Fruit fly (Drosophila melanogaster): ENCODE measurements around the gene CG11594.

CG11594 gene

DNA sequence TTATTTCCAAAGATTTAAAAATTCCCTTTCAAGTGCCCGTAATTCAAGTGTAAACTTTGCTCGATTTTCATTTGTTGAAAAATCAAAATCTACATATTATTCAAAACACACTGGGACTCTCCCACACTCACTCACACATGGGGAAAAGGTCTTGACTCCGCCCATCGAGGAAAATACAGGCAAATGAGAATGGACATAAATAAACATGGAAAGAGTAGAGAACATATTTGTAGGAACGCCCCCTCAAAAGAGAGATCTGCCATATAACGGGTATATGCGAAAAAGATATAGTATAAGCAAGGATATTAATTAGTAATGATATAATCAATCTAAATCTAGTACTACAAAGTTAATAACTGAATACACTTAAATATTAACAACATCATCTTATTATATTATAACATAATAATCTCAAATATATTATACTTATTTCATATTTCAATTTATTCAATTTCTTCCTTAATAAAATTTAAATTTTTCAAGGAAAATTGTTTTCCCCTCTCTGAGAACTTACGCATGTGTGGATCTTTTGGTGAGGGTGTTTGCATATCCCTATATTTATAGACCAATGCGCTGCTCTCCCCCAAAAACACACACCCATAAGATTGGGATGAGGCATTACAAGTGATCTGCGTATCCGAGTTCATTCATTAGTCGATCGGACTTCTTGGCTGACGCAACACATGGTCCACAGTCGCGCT lies 7.4 kb downstream of the CG11594 start, which contains the start of gene FoxL1 (continued):
- TF ChIP-seq dmrt99B (tag; optimal IDR thresholded peaks at IDR 0.05) (peak; percentile 25), D19A (tag; optimal IDR thresholded peaks at IDR 0.05) (peak; percentile 91), Ptx1 (GFP tag; IDR thresholded peaks at IDR 0.05) (no peak), gem (tag; optimal IDR thresholded peaks at IDR 0.05) (peak; percentile 33), kni (GFP tag; optimal IDR thresholded peaks at IDR 0.05) (no peak), CG2712 (tag; optimal IDR thresholded peaks at IDR 0.05) (peak; percentile 54), CG18262 (tag; optimal IDR thresholded peaks at IDR 0.05) (peak; percentile 56), CoRest (tag; optimal IDR thresholded peaks at IDR 0.05) (peak; percentile 22), fu2 (GFP tag; optimal IDR thresholded peaks at IDR 0.05) (no peak), CG17361 (GFP tag; IDR thresholded peaks at IDR 0.05) (peak; percentile 40; the same call in 2 of the 3 replicates), CG13424 (tag; optimal IDR thresholded peaks at IDR 0.05) (peak; percentile 23), CG11093 (GFP tag; IDR thresholded peaks at IDR 0.05) (no peak), CG4820 (GFP tag; optimal IDR thresholded peaks at IDR 0.05) (no peak), CG2678 (tag; optimal IDR thresholded peaks at IDR 0.05) (peak; percentile 30), Sry-δ (GFP tag; optimal IDR thresholded peaks at IDR 0.05) (no peak), CG12391 (tag; optimal IDR thresholded peaks at IDR 0.05) (peak; percentile 21), caup (GFP tag; optimal IDR thresholded peaks at IDR 0.05; ENCODE audit: severe bottlenecking) (no peak), nmo (GFP tag; optimal IDR thresholded peaks at IDR 0.05) (peak; percentile 32), Vsx1 (GFP tag; optimal IDR thresholded peaks at IDR 0.05) (no peak), CG17829 (tag; optimal IDR thresholded peaks at IDR 0.05) (peak; percentile 39), Hr51 (GFP tag; optimal IDR thresholded peaks at IDR 0.05) (peak in 1 of 2 experiments; percentile 40), Max (GFP tag; optimal IDR thresholded peaks at IDR 0.05) (no peak), crol (GFP tag; IDR thresholded peaks at IDR 0.05) (no peak), Nf-YB (GFP tag; optimal IDR thresholded peaks at IDR 0.05) (peak; percentile 92), CG7839 (tag; optimal IDR thresholded peaks at IDR 0.05) (peak; percentile 2), shn (GFP tag; optimal IDR thresholded peaks at IDR 0.05) (no peak)

- peak; percentile 54 for TF ChIP-seq Mes4 (GFP tag; optimal IDR thresholded peaks at IDR 0.05)
- TF ChIP-seq CG11695 (GFP tag; IDR thresholded peaks at IDR 0.05), result peak; percentile 56; the same call in 2 of the 3 replicates
- no peak for TF ChIP-seq grn (GFP tag; optimal IDR thresholded peaks at IDR 0.05)
- no peak for TF ChIP-seq Bteb2 (GFP tag; optimal IDR thresholded peaks at IDR 0.05)
- TF ChIP-seq da (GFP tag; optimal IDR thresholded peaks at IDR 0.05), result peak; percentile 12
- no peak for TF ChIP-seq fd3F (GFP tag; optimal IDR thresholded peaks at IDR 0.05)
- no peak for TF ChIP-seq oc (tag; optimal IDR thresholded peaks at IDR 0.05)
- TF ChIP-seq NC2β (GFP tag; optimal IDR thresholded peaks at IDR 0.05), result peak; percentile 57
- peak; percentile 62 for TF ChIP-seq ATbp (GFP tag; optimal IDR thresholded peaks at IDR 0.05)
- peak; percentile 74 for TF ChIP-seq row (GFP tag; IDR thresholded peaks at IDR 0.05)
- TF ChIP-seq odd (GFP tag; optimal IDR thresholded peaks at IDR 0.05), result no peak
- peak; percentile 72 for TF ChIP-seq Antp (GFP tag; optimal IDR thresholded peaks at IDR 0.05)
- TF ChIP-seq exex (tag; optimal IDR thresholded peaks at IDR 0.05), result no peak
- TF ChIP-seq CG18262 (tag; optimal IDR thresholded peaks at IDR 0.05), result peak; percentile 77
- TF ChIP-seq CG9817 (tag; optimal IDR thresholded peaks at IDR 0.05), result peak; percentile 28
- TF ChIP-seq Mrtf (GFP tag; IDR thresholded peaks at IDR 0.05), result peak; percentile 61; the same call in 1 of the 3 replicates
- TF ChIP-seq usp (GFP tag; optimal IDR thresholded peaks at IDR 0.05), result no peak
- TF ChIP-seq CG3065 (GFP tag; optimal IDR thresholded peaks at IDR 0.05), result no peak
- TF ChIP-seq hbn (GFP tag; IDR thresholded peaks at IDR 0.05; ENCODE audit: partially characterized antibody), result no peak
- TF ChIP-seq p53 (GFP tag; optimal IDR thresholded peaks at IDR 0.05), result peak; percentile 0
- TF ChIP-seq Lpt (GFP tag; optimal IDR thresholded peaks at IDR 0.05), result no peak
- TF ChIP-seq CG7271 (tag; optimal IDR thresholded peaks at IDR 0.05), result peak; percentile 70
- TF ChIP-seq mirr (GFP tag; optimal IDR thresholded peaks at IDR 0.05), result no peak
- TF ChIP-seq h (optimal IDR thresholded peaks at IDR 0.05), result no peak
- TF ChIP-seq HmgD (GFP tag; optimal IDR thresholded peaks at IDR 0.05), result no peak
These were observed 9.1 kb downstream of the CG11594 start for dm6 chr3L:4016754-4017153.

Measured in whole organism, embryonic.